Worm (Caenorhabditis elegans) whole organism, mixed stage, embryonic: Measurements from ENCODE around the gene dhs-17.

Experiments
- M03D4.4 ChIP-seq: sonication (generic microtip); optimal IDR thresholded peaks from 2 replicates; lab custom pipeline; 2017; ENCODE audit warnings: mild to moderate bottlenecking, missing genetic modification characterization, missing compliant biosample characterization
- bed-3 ChIP-seq: fragments of 200-800 bp; sonication (Bioruptor generic); optimal IDR thresholded peaks from 3 replicates; lab custom pipeline; 2018; ENCODE audit warnings: mild to moderate bottlenecking, missing genetic modification characterization, moderate library complexity, missing compliant biosample characterization
- blmp-1 ChIP-seq: fragments of 150-350 bp; optimal IDR thresholded peaks from 2 replicates; lab custom pipeline; 2014; ENCODE audit warnings: missing biosample characterization, missing genetic modification characterization
- ceh-39 ChIP-seq: fragments of 150-350 bp; optimal IDR thresholded peaks from 2 replicates; lab custom pipeline; 2014; ENCODE audit warnings: missing biosample characterization, missing genetic modification characterization
- ceh-43 ChIP-seq: fragments of 200-800 bp; sonication (Bioruptor generic); optimal IDR thresholded peaks from 2 replicates; lab custom pipeline; 2018; ENCODE audit warnings: mild to moderate bottlenecking, missing genetic modification characterization, moderate library complexity, missing compliant biosample characterization
- ceh-83 ChIP-seq: fragments of 200-800 bp; sonication (Bioruptor generic); optimal IDR thresholded peaks from 2 replicates; lab custom pipeline; 2018; ENCODE audit warnings: mild to moderate bottlenecking, missing genetic modification characterization, missing compliant biosample characterization
- ces-1 ChIP-seq: fragments of 150-350 bp; optimal IDR thresholded peaks from 2 replicates; lab custom pipeline; 2014; ENCODE audit warnings: missing biosample characterization, missing genetic modification reagents, missing genetic modification characterization
- cnd-1 ChIP-seq: fragments of 200-800 bp; sonication (Bioruptor generic); optimal IDR thresholded peaks from 2 replicates; lab custom pipeline; 2018; ENCODE audit warnings: mild to moderate bottlenecking, missing genetic modification characterization, missing compliant biosample characterization
- drap-1 ChIP-seq: fragments of 200-800 bp; sonication (Bioruptor generic); optimal IDR thresholded peaks from 3 replicates; lab custom pipeline; 2018; ENCODE audit warnings: mild to moderate bottlenecking, missing genetic modification characterization, missing compliant biosample characterization
- elt-1 ChIP-seq: sonication (generic microtip); optimal IDR thresholded peaks from 2 replicates; lab custom pipeline; 2017; ENCODE audit warnings: missing genetic modification characterization, mild to moderate bottlenecking, missing compliant biosample characterization, antibody characterized with exemption, moderate library complexity, borderline replicate concordance; ENCODE audit not compliant: insufficient read depth
- elt-3 ChIP-seq: fragments of 150-350 bp; optimal IDR thresholded peaks from 2 replicates; lab custom pipeline; 2014; ENCODE audit warnings: missing biosample characterization, missing genetic modification characterization
- flh-1 ChIP-seq: fragments of 200-800 bp; sonication (Bioruptor generic); optimal IDR thresholded peaks from 2 replicates; lab custom pipeline; 2018; ENCODE audit warnings: mild to moderate bottlenecking, missing genetic modification characterization, moderate library complexity, missing compliant biosample characterization
- ham-2 ChIP-seq: fragments of 200-800 bp; sonication (Bioruptor generic); optimal IDR thresholded peaks from 2 replicates; lab custom pipeline; 2018; ENCODE audit warnings: mild to moderate bottlenecking, missing genetic modification characterization, missing compliant biosample characterization
- hlh-1 ChIP-seq: fragments of 150-350 bp; optimal IDR thresholded peaks from 2 replicates; lab custom pipeline; 2014; ENCODE audit warnings: missing biosample characterization, missing genetic modification reagents, missing genetic modification characterization
- lin-13 ChIP-seq: fragments of 150-350 bp; optimal IDR thresholded peaks from 2 replicates; lab custom pipeline; 2014; ENCODE audit warnings: missing biosample characterization, missing genetic modification characterization
- lin-32 ChIP-seq: fragments of 200-800 bp; sonication (Bioruptor generic); optimal IDR thresholded peaks from 2 replicates; lab custom pipeline; 2018; ENCODE audit warnings: mild to moderate bottlenecking, missing genetic modification characterization, missing compliant biosample characterization
- lsy-2 ChIP-seq: fragments of 150-350 bp; optimal IDR thresholded peaks from 2 replicates; lab custom pipeline; 2014; ENCODE audit warnings: missing biosample characterization, missing genetic modification characterization
- mab-5 ChIP-seq: fragments of 150-350 bp; optimal IDR thresholded peaks from 2 replicates; lab custom pipeline; 2014; ENCODE audit warnings: missing biosample characterization, missing genetic modification characterization
- mep-1 ChIP-seq: fragments of 150-350 bp; optimal IDR thresholded peaks from 2 replicates; lab custom pipeline; 2017; ENCODE audit warnings: missing biosample characterization, missing genetic modification reagents, missing genetic modification characterization, inconsistent platforms
- mls-2 ChIP-seq: sonication (generic microtip); optimal IDR thresholded peaks from 2 replicates; lab custom pipeline; 2016; ENCODE audit warnings: mild to moderate bottlenecking, missing genetic modification characterization, moderate library complexity, missing compliant biosample characterization
- nhr-12 ChIP-seq: fragments of 150-350 bp; optimal IDR thresholded peaks from 2 replicates; lab custom pipeline; 2014; ENCODE audit warnings: missing biosample characterization, missing genetic modification characterization
- nhr-2 ChIP-seq: fragments of 150-350 bp; optimal IDR thresholded peaks from 2 replicates; lab custom pipeline; 2014; ENCODE audit warnings: missing biosample characterization, missing genetic modification characterization
- nhr-237 ChIP-seq: fragments of 150-350 bp; optimal IDR thresholded peaks from 2 replicates; lab custom pipeline; 2014; ENCODE audit warnings: missing biosample characterization, missing genetic modification characterization
- nhr-28 ChIP-seq: fragments of 150-350 bp; optimal IDR thresholded peaks from 2 replicates; lab custom pipeline; 2014; ENCODE audit warnings: missing biosample characterization, missing genetic modification characterization
- nhr-76 ChIP-seq: sonication (generic microtip); optimal IDR thresholded peaks from 2 replicates; lab custom pipeline; 2017; ENCODE audit warnings: missing biosample characterization, missing genetic modification characterization
- pha-4 ChIP-seq: fragments of 150-350 bp; optimal IDR thresholded peaks from 2 replicates; lab custom pipeline; 2018; ENCODE audit warnings: missing biosample characterization, missing genetic modification reagents, missing genetic modification characterization
- sem-2 ChIP-seq: fragments of 200-800 bp; sonication (Bioruptor generic); optimal IDR thresholded peaks from 2 replicates; lab custom pipeline; 2018; ENCODE audit warnings: mild to moderate bottlenecking, missing genetic modification characterization, missing compliant biosample characterization
- snpc-4 ChIP-seq: fragments of 150-350 bp; optimal IDR thresholded peaks from 2 replicates; lab custom pipeline; 2014; ENCODE audit warnings: missing biosample characterization, missing genetic modification characterization
- sptf-1 ChIP-seq: sonication (generic microtip); optimal IDR thresholded peaks from 2 replicates; lab custom pipeline; 2017; ENCODE audit warnings: mild to moderate bottlenecking, missing genetic modification characterization, moderate library complexity, missing compliant biosample characterization
- tbx-8 ChIP-seq: fragments of 200-800 bp; sonication (Bioruptor generic); optimal IDR thresholded peaks from 2 replicates; lab custom pipeline; 2018; ENCODE audit warnings: mild to moderate bottlenecking, missing genetic modification characterization, moderate library complexity, missing compliant biosample characterization
- unc-120 ChIP-seq: sonication (generic microtip); optimal IDR thresholded peaks from 2 replicates; lab custom pipeline; 2017; ENCODE audit warnings: missing genetic modification characterization, missing compliant biosample characterization; ENCODE audit not compliant: poor library complexity, severe bottlenecking
- unc-39 ChIP-seq: fragments of 150-350 bp; optimal IDR thresholded peaks from 2 replicates; lab custom pipeline; 2014; ENCODE audit warnings: missing biosample characterization, missing genetic modification characterization
- unc-62 ChIP-seq: fragments of 150-350 bp; optimal IDR thresholded peaks from 2 replicates; lab custom pipeline; 2014; ENCODE audit warnings: missing biosample characterization, missing genetic modification reagents, missing genetic modification characterization
- zip-8 ChIP-seq: fragments of 150-350 bp; optimal IDR thresholded peaks from 2 replicates; lab custom pipeline; 2014; ENCODE audit warnings: missing biosample characterization, missing genetic modification characterization
- ztf-11 ChIP-seq: fragments of 150-350 bp; optimal IDR thresholded peaks from 2 replicates; lab custom pipeline; 2014; ENCODE audit warnings: missing biosample characterization, missing genetic modification characterization

dhs-17 gene

DNA sequence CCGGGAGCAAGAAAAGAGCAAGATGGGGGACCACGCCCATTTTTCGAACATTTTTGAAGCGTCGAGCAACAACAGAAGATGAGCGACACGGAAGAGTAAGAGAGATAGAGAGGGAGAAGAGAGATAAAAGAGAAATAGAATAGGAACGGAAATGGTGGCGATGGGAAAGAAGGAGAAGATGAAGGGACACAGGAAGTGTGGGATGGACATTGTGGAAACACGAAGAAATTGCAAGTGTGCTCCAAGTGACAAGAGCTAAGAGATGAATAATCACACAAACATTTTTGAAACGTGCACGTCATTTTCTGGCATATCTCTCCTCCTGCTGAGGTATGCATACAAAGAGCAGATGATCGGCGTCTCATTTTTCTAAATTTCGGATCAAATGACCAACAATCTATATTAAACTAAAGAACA lies 4.0 kb downstream of the dhs-17 start:
- TF ChIP-seq blmp-1, result no peak
- no peak for TF ChIP-seq nhr-28 (tag; lab: Kevin White, UChicago)
- no peak for TF ChIP-seq elt-1 (tag; lab: Kevin White, UChicago)
- TF ChIP-seq cnd-1, result no peak
- TF ChIP-seq sptf-1 (tag; lab: Kevin White, UChicago), result peak; percentile 37
- peak; percentile 94 for TF ChIP-seq unc-120 (tag; lab: Kevin White, UChicago)
- no peak for TF ChIP-seq mls-2 (tag; lab: Kevin White, UChicago)
- peak; percentile 48 for TF ChIP-seq hlh-1 (tag; lab: Kevin White, UChicago)
- TF ChIP-seq mep-1 (tag; lab: Kevin White, UChicago), result no peak
- peak; percentile 93 for TF ChIP-seq unc-62

DNA sequence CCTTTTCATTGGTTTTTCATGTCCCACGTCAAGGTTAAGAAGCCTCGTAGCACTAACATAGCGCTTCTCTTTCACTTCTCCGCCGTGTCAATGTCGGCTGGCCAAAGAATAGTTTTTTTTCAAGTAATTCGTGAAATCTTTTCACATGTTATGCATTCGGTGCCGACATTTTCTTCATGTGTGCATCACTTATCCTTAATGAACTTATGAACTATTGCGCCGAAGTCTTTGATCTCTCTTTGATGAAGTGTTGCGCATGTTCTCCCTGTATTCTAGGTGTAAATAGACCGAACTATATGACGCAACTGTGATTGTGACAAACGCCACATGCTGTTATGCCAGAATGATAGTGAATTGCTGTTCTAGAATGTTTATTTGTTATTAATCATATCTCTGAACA lies 12.5 kb downstream of the dhs-17 start:
- TF ChIP-seq lsy-2 (tag; lab: Kevin White, UChicago) (no peak), nhr-2 (tag; lab: Kevin White, UChicago) (peak; percentile 28), zip-8 (tag; lab: Kevin White, UChicago) (peak; percentile 26), lin-32 (GFP tag; lab: Kevin White, UChicago) (no peak)
- TF ChIP-seq, all 35 proteins: peak for 2

DNA sequence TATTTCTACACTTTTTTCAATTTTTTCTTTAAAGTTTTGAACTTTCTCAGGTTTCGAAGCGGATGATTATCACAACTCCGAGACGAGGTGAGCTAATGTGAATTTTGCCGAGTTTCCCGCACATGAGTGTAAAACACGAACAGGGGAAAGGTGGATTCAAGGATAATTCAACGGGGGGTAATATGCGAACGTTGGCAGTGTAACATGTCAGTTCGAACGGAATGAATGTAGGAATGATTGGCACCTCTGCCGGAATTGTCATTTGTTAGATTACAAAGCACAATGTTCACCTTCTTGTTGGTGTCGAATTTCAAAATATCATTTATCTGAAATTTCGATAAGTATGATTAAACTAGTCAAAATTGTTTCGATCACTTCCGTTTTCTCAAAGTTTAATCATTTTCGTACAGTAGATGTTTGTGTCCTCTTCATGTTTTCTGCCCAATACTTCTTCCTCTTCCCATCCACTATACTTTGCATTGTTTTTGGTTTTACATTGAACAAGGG lies 15.6 kb downstream of the dhs-17 start, which contains the start of gene picc-1:
picc-1 (plus strand) TSS at position 51 of the 507 bp plus-strand sequence.
- TF ChIP-seq nhr-12 (tag; lab: Kevin White, UChicago) (no peak), hlh-1 (tag; lab: Kevin White, UChicago) (peak; percentile 36), blmp-1 (no peak), lsy-2 (tag; lab: Kevin White, UChicago) (no peak), M03D4.4 (tag; lab: Kevin White, UChicago) (no peak), ces-1 (GFP tag; lab: Kevin White, UChicago) (no peak), lin-13 (tag; lab: Kevin White, UChicago) (no peak), elt-3 (no peak), tbx-8 (GFP tag; lab: Kevin White, UChicago) (no peak), unc-62 (peak; percentile 94), sem-2 (GFP tag; lab: Kevin White, UChicago) (no peak), ham-2 (no peak), ceh-43 (GFP tag; lab: Kevin White, UChicago) (no peak), zip-8 (tag; lab: Kevin White, UChicago) (no peak), flh-1 (GFP tag; lab: Kevin White, UChicago) (no peak), mls-2 (tag; lab: Kevin White, UChicago) (no peak), nhr-237 (tag; lab: Kevin White, UChicago) (no peak), drap-1 (GFP tag; lab: Kevin White, UChicago) (no peak), snpc-4 (tag; lab: Kevin White, UChicago) (no peak), ceh-83 (GFP tag; lab: Kevin White, UChicago) (no peak), mab-5 (tag; lab: Kevin White, UChicago) (no peak), unc-120 (tag; lab: Kevin White, UChicago) (peak; percentile 28)

DNA sequence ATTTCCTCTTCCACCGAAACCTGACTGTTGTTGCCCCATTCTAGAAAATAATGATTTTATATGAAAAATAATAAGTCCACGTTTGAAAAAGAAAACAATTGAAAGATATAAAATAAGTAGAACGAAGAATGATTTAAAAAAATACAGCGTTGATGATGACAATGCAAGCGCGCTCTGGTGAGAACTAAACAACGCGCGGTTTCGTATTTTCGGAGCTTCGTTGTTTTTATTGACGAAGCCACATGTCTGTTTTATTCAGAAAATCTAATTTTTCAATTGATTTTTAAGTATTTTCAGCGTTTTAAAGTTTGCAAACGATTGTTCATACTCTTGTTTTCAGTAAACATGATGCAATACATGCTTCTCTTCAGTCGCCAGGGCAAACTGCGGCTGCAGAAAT lies 17.0 kb downstream of the dhs-17 start, which contains the start of the genes rpt-2 and aps-1:
rpt-2 (minus strand) TSS at position 40 of the 400 bp plus-strand sequence.
aps-1 (plus strand) TSS at position 341 of the 400 bp plus-strand sequence.
- TF ChIP-seq mls-2 (tag; lab: Kevin White, UChicago), result no peak
- TF ChIP-seq nhr-12 (tag; lab: Kevin White, UChicago), result no peak
- peak; percentile 73 for TF ChIP-seq hlh-1 (tag; lab: Kevin White, UChicago)
- peak; percentile 66 for TF ChIP-seq lsy-2 (tag; lab: Kevin White, UChicago)
- TF ChIP-seq pha-4 (tag; lab: Kevin White, UChicago), result peak; percentile 80
- no peak for TF ChIP-seq ztf-11
- TF ChIP-seq sem-2 (GFP tag; lab: Kevin White, UChicago), result no peak
- no peak for TF ChIP-seq nhr-28 (tag; lab: Kevin White, UChicago)
- no peak for TF ChIP-seq ceh-43 (GFP tag; lab: Kevin White, UChicago)
- TF ChIP-seq drap-1 (GFP tag; lab: Kevin White, UChicago), result no peak
- TF ChIP-seq mab-5 (tag; lab: Kevin White, UChicago), result peak; percentile 73
- TF ChIP-seq sptf-1 (tag; lab: Kevin White, UChicago), result no peak
- TF ChIP-seq flh-1 (GFP tag; lab: Kevin White, UChicago), result no peak
- peak; percentile 85 for TF ChIP-seq lin-13 (tag; lab: Kevin White, UChicago)
- TF ChIP-seq ham-2, result no peak
- TF ChIP-seq zip-8 (tag; lab: Kevin White, UChicago), result no peak
- TF ChIP-seq blmp-1, result no peak
- no peak for TF ChIP-seq bed-3 (GFP tag; lab: Kevin White, UChicago)
- TF ChIP-seq nhr-76, result no peak
- TF ChIP-seq unc-62, result peak; percentile 45
- no peak for TF ChIP-seq M03D4.4 (tag; lab: Kevin White, UChicago)
- no peak for TF ChIP-seq elt-1 (tag; lab: Kevin White, UChicago)
- peak; percentile 84 for TF ChIP-seq mep-1 (tag; lab: Kevin White, UChicago)
- TF ChIP-seq nhr-2 (tag; lab: Kevin White, UChicago), result peak; percentile 5
- TF ChIP-seq cnd-1, result no peak
- TF ChIP-seq elt-3, result no peak
- no peak for TF ChIP-seq ceh-83 (GFP tag; lab: Kevin White, UChicago)
- TF ChIP-seq unc-120 (tag; lab: Kevin White, UChicago), result no peak
- peak; percentile 24 for TF ChIP-seq ceh-39
- TF ChIP-seq lin-32 (GFP tag; lab: Kevin White, UChicago), result no peak
- peak; percentile 64 for TF ChIP-seq ces-1 (GFP tag; lab: Kevin White, UChicago)
- no peak for TF ChIP-seq tbx-8 (GFP tag; lab: Kevin White, UChicago)
- peak; percentile 57 for TF ChIP-seq nhr-237 (tag; lab: Kevin White, UChicago)
- TF ChIP-seq unc-39, result no peak
- no peak for TF ChIP-seq snpc-4 (tag; lab: Kevin White, UChicago)
